Worm (Caenorhabditis elegans) whole organism, midembryonic: ENCODE measurements around the gene Y49E10.27.

Experiments
- flt-1 ChIP-seq: fragments of 200-800 bp; sonication (Bioruptor generic); IDR thresholded peaks from 2 replicates; pipeline ENCODE4 v1.3.6; 2022; ENCODE audit warnings: missing genetic modification characterization, missing compliant biosample characterization
- ref-1 ChIP-seq: fragments of 200-800 bp; sonication (Bioruptor generic); conservative IDR thresholded peaks from 2 replicates; pipeline ENCODE4 v1.3.6; 2022; ENCODE audit warnings: missing genetic modification reagents, missing genetic modification characterization, missing compliant biosample characterization

DNA sequence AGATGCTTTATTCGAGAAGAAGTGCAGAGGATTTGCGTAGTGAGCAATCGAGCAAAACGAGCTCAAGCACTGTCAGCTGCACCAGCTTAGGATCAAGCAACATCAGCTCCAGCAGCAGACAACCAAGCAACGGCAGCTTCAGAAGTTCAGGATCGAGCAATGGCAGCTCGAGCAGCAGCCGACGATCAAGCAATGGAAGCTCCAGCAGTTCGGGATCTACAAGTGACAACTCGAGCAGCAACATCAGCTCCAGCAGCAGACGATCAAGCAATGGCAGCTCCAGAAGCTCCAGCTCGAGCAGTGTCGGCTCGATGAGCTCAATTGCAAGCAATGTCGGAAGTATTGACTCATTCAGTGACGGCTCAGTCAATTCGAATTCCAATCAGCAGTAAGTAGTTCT, 4.9 kb downstream of the Y49E10.27 start:
- TF ChIP-seq flt-1 (GFP tag; lab: Robert Waterston, UW) (no peak), ref-1 (GFP tag; lab: Robert Waterston, UW) (no peak)
